Worm (Caenorhabditis elegans) whole organism, midembryonic: Measurements from ENCODE around the gene F37A8.2.

ENCODE experiments used
- T22C8.4 ChIP-seq: fragments of 200-800 bp; sonication (Bioruptor generic); IDR thresholded peaks from 2 replicates; pipeline ENCODE4 v1.3.6; 2022; ENCODE audit warnings: missing genetic modification characterization, missing compliant biosample characterization
- cog-1 ChIP-seq: sonication (generic microtip); optimal IDR thresholded peaks from 2 replicates; lab custom pipeline; 2016; ENCODE audit warnings: missing genetic modification characterization, missing compliant biosample characterization
- flt-1 ChIP-seq: fragments of 200-800 bp; sonication (Bioruptor generic); IDR thresholded peaks from 2 replicates; pipeline ENCODE4 v1.3.6; 2022; ENCODE audit warnings: missing genetic modification characterization, missing compliant biosample characterization
- klf-2 ChIP-seq: fragments of 200-800 bp; sonication (Bioruptor generic); conservative IDR thresholded peaks from 2 replicates; pipeline ENCODE4 v1.3.6; 2022; ENCODE audit warnings: missing genetic modification reagents, missing genetic modification characterization, missing compliant biosample characterization
- med-1 ChIP-seq: sonication (generic microtip); optimal IDR thresholded peaks from 2 replicates; lab custom pipeline; 2017; ENCODE audit warnings: missing genetic modification characterization, mild to moderate bottlenecking, missing compliant biosample characterization, antibody characterized with exemption, missing genetic modification reagents; ENCODE audit not compliant: insufficient read depth
- ref-1 ChIP-seq: fragments of 200-800 bp; sonication (Bioruptor generic); conservative IDR thresholded peaks from 2 replicates; pipeline ENCODE4 v1.3.6; 2022; ENCODE audit warnings: missing genetic modification reagents, missing genetic modification characterization, missing compliant biosample characterization
- tab-1 ChIP-seq: fragments of 200-800 bp; sonication (Bioruptor generic); IDR thresholded peaks from 2 replicates; pipeline ENCODE4 v1.3.6; 2022; ENCODE audit warnings: missing genetic modification characterization, missing compliant biosample characterization
- ztf-23 ChIP-seq: fragments of 200-800 bp; sonication (Bioruptor generic); IDR thresholded peaks from 2 replicates; pipeline ENCODE4 v1.3.6; 2022; ENCODE audit warnings: missing genetic modification reagents, missing genetic modification characterization, missing compliant biosample characterization
- ztf-29 ChIP-seq: fragments of 200-800 bp; sonication (Bioruptor generic); IDR thresholded peaks from 2 replicates; pipeline ENCODE4 v1.3.6; 2022; ENCODE audit warnings: missing genetic modification reagents, missing genetic modification characterization, missing compliant biosample characterization

The F37A8.2 gene

DNA sequence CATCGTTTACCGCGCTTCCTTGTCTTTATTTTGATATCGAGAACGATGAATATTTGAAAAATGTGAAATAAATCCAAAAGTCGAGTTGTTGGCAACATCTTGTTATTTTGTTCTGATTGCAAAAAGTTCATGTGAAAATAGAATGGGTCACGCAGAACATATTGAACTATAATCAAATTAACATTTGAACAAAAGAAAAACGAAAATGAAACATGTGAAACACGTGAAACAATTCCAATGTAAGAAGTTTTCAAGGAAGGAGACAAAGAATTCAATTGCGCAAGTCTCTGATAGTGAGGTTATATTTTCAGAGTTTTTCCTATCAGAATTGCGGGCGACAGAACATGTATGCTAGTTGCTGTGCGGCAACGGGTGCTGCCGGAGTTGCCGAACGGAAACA lies at the start of gene F37A8.2:
TSS of gene F37A8.2 (minus strand) at position 101 of the 400 bp plus-strand sequence.
- TF ChIP-seq med-1 (GFP tag; lab: Kevin White, UChicago), result no peak

DNA sequence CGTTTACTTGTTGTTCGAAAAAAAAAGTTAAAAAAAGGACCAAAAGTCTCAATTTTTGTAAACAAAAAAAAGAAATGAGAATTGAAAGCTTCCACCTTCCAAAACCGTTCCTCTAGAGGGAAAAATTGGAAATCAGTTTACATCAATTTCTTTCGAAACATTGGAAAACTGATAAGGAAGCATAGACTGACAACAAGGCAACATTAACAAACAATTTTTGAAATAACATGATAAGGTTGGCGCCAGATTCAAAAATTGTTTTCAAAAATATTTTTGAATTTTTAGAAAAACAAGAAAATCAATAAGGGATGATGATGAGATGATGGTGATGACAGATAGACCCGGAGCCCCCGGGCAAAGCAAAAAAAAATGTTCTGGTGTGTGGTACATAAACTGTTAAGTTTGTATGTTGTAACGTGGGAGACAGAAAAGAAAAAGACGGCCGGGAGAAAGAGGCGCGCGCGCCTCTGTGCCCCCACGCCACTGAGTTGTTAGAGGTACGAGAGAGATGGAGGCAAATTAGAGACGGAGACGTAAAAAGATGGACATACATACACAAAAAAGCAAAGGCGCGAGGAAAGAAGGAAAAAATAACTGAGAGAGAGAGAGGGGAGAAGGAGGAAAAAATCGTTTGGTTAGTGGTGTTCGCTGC lies 48.8 kb upstream of the F37A8.2 start:
- TF ChIP-seq cog-1 (no peak), T22C8.4 (GFP tag; lab: Robert Waterston, UW) (no peak), med-1 (GFP tag; lab: Kevin White, UChicago) (no peak), ztf-23 (GFP tag; lab: Robert Waterston, UW) (no peak), tab-1 (GFP tag; lab: Robert Waterston, UW) (no peak), ref-1 (GFP tag; lab: Robert Waterston, UW) (no peak), klf-2 (GFP tag; lab: Robert Waterston, UW) (no peak), flt-1 (GFP tag; lab: Robert Waterston, UW) (no peak), ztf-29 (GFP tag; lab: Robert Waterston, UW) (no peak)

DNA sequence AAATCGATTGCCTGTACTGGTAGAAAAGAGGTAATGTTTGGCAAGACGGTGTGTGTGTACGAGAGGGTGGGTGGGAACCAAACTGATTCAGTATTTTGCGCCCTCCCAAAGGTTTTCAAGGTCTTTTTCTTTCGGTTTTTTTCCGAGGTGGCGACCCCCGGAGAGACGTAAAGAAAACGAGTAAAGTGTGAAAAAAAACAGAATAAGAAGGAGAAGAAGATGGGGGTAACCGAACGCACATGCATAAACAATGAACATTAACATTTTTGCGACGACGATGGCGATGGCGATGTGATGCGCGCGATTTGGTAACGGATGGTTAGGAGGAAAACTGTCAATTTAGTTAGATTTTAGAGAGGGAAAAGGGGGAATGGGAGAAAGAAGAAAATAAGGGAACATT lies 47.1 kb upstream of the F37A8.2 start:
- no peak for TF ChIP-seq klf-2 (GFP tag; lab: Robert Waterston, UW)
- TF ChIP-seq ztf-29 (GFP tag; lab: Robert Waterston, UW), result no peak
- TF ChIP-seq flt-1 (GFP tag; lab: Robert Waterston, UW), result no peak
- no peak for TF ChIP-seq med-1 (GFP tag; lab: Kevin White, UChicago)
- TF ChIP-seq cog-1, result no peak
- no peak for TF ChIP-seq ref-1 (GFP tag; lab: Robert Waterston, UW)
- TF ChIP-seq T22C8.4 (GFP tag; lab: Robert Waterston, UW), result no peak
- TF ChIP-seq tab-1 (GFP tag; lab: Robert Waterston, UW), result no peak
- TF ChIP-seq ztf-23 (GFP tag; lab: Robert Waterston, UW), result no peak

DNA sequence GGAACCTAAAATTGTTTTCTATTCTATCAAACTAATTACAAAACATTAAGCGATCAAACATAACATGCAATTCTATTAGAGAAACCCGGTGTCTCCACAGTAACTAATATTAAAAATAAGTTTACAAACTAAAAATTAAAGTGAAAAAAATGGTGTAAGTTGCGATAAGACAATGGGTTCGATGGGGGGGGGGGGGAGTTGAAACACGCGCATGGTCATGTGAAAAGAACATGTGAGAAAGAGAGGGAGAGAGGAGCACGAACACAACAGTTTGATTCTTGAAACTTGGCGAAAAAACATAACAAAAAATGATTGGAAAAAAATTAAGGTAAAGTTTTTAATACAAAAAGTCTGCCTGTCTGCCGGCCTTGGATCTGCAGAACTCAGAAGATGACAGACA lies 45.7 kb upstream of the F37A8.2 start:
- TF ChIP-seq T22C8.4 (GFP tag; lab: Robert Waterston, UW) (no peak), med-1 (GFP tag; lab: Kevin White, UChicago) (no peak)

DNA sequence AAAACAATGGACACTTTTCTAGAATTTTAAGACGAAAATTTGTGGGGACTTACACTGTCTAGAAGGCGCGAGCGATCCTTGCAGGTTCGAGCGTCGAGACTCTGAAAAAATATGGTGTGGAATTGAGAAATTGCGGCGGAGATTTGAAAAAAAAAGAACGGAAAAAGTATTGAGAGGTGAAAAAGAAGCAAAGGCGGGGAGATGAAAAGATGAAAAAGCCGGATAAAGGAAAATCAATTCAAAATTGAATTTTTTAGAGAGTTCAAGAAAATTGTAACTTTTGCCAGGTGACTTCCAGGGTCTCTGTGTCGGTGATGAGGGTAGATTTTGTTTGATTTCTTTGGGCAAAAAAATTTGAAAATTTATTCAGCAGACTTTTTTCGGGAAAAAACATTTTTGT lies 45.0 kb upstream of the F37A8.2 start, which contains the start of gene msi-1:
TSS of gene msi-1 (minus strand) at position 101 of the 400 bp plus-strand sequence.
- TF ChIP-seq tab-1 (GFP tag; lab: Robert Waterston, UW), result no peak
- no peak for TF ChIP-seq ref-1 (GFP tag; lab: Robert Waterston, UW)
- TF ChIP-seq klf-2 (GFP tag; lab: Robert Waterston, UW), result no peak
- no peak for TF ChIP-seq ztf-23 (GFP tag; lab: Robert Waterston, UW)
- no peak for TF ChIP-seq med-1 (GFP tag; lab: Kevin White, UChicago)
- no peak for TF ChIP-seq flt-1 (GFP tag; lab: Robert Waterston, UW)
- TF ChIP-seq T22C8.4 (GFP tag; lab: Robert Waterston, UW), result no peak
- no peak for TF ChIP-seq cog-1
- no peak for TF ChIP-seq ztf-29 (GFP tag; lab: Robert Waterston, UW)

ce11 chrIII:3975008-3975407 lies 43.7 kb upstream of the F37A8.2 start:
- TF ChIP-seq klf-2 (GFP tag; lab: Robert Waterston, UW) (no peak), med-1 (GFP tag; lab: Kevin White, UChicago) (no peak), tab-1 (GFP tag; lab: Robert Waterston, UW) (no peak), ref-1 (GFP tag; lab: Robert Waterston, UW) (no peak), ztf-23 (GFP tag; lab: Robert Waterston, UW) (no peak), cog-1 (no peak), flt-1 (GFP tag; lab: Robert Waterston, UW) (no peak), ztf-29 (GFP tag; lab: Robert Waterston, UW) (no peak), T22C8.4 (GFP tag; lab: Robert Waterston, UW) (no peak)

ce11 chrIII:3974503-3974902 lies 43.2 kb upstream of the F37A8.2 start:
- TF ChIP-seq ztf-23 (GFP tag; lab: Robert Waterston, UW) (no peak), ref-1 (GFP tag; lab: Robert Waterston, UW) (no peak), ztf-29 (GFP tag; lab: Robert Waterston, UW) (no peak), tab-1 (GFP tag; lab: Robert Waterston, UW) (no peak), flt-1 (GFP tag; lab: Robert Waterston, UW) (no peak), cog-1 (no peak), T22C8.4 (GFP tag; lab: Robert Waterston, UW) (no peak), med-1 (GFP tag; lab: Kevin White, UChicago) (no peak), klf-2 (GFP tag; lab: Robert Waterston, UW) (no peak)

DNA sequence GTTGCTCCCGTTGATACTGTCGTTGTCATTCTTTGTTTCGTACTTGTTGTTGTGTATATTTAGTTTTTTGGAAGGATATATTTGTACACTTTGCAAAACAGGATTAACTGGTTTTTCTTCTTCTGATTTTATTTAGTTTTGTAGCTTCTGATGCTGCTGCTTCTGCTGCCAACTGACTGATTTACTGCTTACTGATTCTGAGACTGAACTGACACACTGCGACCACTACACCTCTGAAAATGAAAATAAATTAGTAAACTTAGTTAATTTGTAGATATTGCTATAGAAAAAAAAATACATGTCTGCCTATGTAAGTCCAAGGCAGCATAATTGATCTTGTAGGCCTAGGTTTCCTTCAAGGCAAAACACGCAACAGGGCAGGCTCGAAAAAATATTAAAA lies 41.4 kb upstream of the F37A8.2 start, which contains the start of gene R10E9.4:
TSS of gene R10E9.4 (minus strand) at position 101 of the 400 bp plus-strand sequence.
- TF ChIP-seq flt-1 (GFP tag; lab: Robert Waterston, UW) (no peak), tab-1 (GFP tag; lab: Robert Waterston, UW) (no peak), klf-2 (GFP tag; lab: Robert Waterston, UW) (no peak), med-1 (GFP tag; lab: Kevin White, UChicago) (no peak), ztf-29 (GFP tag; lab: Robert Waterston, UW) (no peak), ref-1 (GFP tag; lab: Robert Waterston, UW) (no peak), ztf-23 (GFP tag; lab: Robert Waterston, UW) (no peak), cog-1 (no peak), T22C8.4 (GFP tag; lab: Robert Waterston, UW) (no peak)

ce11 chrIII:3970395-3970794 lies 39.1 kb upstream of the F37A8.2 start:
- TF ChIP-seq klf-2 (GFP tag; lab: Robert Waterston, UW) (no peak), cog-1 (no peak), med-1 (GFP tag; lab: Kevin White, UChicago) (no peak), ztf-29 (GFP tag; lab: Robert Waterston, UW) (no peak), flt-1 (GFP tag; lab: Robert Waterston, UW) (no peak), ztf-23 (GFP tag; lab: Robert Waterston, UW) (no peak), T22C8.4 (GFP tag; lab: Robert Waterston, UW) (no peak), tab-1 (GFP tag; lab: Robert Waterston, UW) (no peak), ref-1 (GFP tag; lab: Robert Waterston, UW) (no peak)
